Fruit fly (Drosophila melanogaster) whole organism, prepupa: ENCODE data around the gene CG14088.

Source experiments
- Blimp-1 ChIP-seq: fragments of 200-800 bp; sonication (Bioruptor generic); optimal IDR thresholded peaks from 3 replicates; lab custom pipeline; 2017; ENCODE audit warnings: missing biosample characterization, missing genetic modification characterization, mild to moderate bottlenecking, moderate library complexity, missing genetic modification reagents
- CG16779 ChIP-seq: fragments of 200-800 bp; sonication (Bioruptor generic); optimal IDR thresholded peaks from 3 replicates; lab custom pipeline; 2017; ENCODE audit warnings: missing biosample characterization, mild to moderate bottlenecking, missing genetic modification characterization
- CG3032 ChIP-seq: fragments of 200-800 bp; optimal IDR thresholded peaks from 2 replicates; lab custom pipeline; 2019; ENCODE audit warnings: missing biosample characterization, mild to moderate bottlenecking, missing genetic modification characterization, moderate library complexity
- CG6854 ChIP-seq: fragments of 200-800 bp; sonication (Bioruptor generic); optimal IDR thresholded peaks from 2 replicates; lab custom pipeline; 2017; ENCODE audit warnings: missing biosample characterization, mild to moderate bottlenecking, missing genetic modification characterization
- Eip75B ChIP-seq: fragments of 200-800 bp; sonication (Bioruptor generic); optimal IDR thresholded peaks from 3 replicates; lab custom pipeline; 2016; ENCODE audit warnings: missing biosample characterization, missing genetic modification characterization
- Ets96B ChIP-seq: fragments of 200-800 bp; optimal IDR thresholded peaks from 2 replicates; lab custom pipeline; 2019; ENCODE audit warnings: missing biosample characterization, mild to moderate bottlenecking, missing genetic modification characterization, moderate library complexity
- Gug ChIP-seq: fragments of 200-800 bp; sonication (Bioruptor generic); IDR thresholded peaks from 2 replicates; pipeline ENCODE4 v1.3.6; 2022; ENCODE audit warnings: missing biosample characterization, missing genetic modification characterization
- Hr4 ChIP-seq: fragments of 200-800 bp; sonication (Bioruptor generic); optimal IDR thresholded peaks from 3 replicates; lab custom pipeline; 2016; ENCODE audit warnings: missing biosample characterization, missing genetic modification characterization
- achi ChIP-seq: fragments of 200-800 bp; sonication (Bioruptor generic); optimal IDR thresholded peaks from 3 replicates; lab custom pipeline; 2016; ENCODE audit warnings: missing biosample characterization, missing genetic modification characterization
- acj6 ChIP-seq: fragments of 200-800 bp; sonication (Bioruptor generic); optimal IDR thresholded peaks from 3 replicates; lab custom pipeline; 2016; ENCODE audit warnings: missing biosample characterization, missing genetic modification characterization
- net ChIP-seq: fragments of 200-800 bp; sonication (Bioruptor generic); optimal IDR thresholded peaks from 3 replicates; lab custom pipeline; 2016; ENCODE audit warnings: missing biosample characterization, missing genetic modification characterization
- ss ChIP-seq, 2 experiments: fragments of 200-800 bp; sonication (Bioruptor generic); optimal IDR thresholded peaks; 2 replicates in 1 of 2; 3 replicates in 1 of 2; lab custom pipeline; 2017 to 2018; ENCODE audit warnings: mild to moderate bottlenecking in 2 of 2, missing biosample characterization in 2 of 2, missing genetic modification characterization in 2 of 2, moderate library complexity in 1 of 2
- topi ChIP-seq: fragments of 200-800 bp; sonication (Bioruptor generic); optimal IDR thresholded peaks from 3 replicates; lab custom pipeline; 2016; ENCODE audit warnings: missing biosample characterization, missing genetic modification characterization

DNA sequence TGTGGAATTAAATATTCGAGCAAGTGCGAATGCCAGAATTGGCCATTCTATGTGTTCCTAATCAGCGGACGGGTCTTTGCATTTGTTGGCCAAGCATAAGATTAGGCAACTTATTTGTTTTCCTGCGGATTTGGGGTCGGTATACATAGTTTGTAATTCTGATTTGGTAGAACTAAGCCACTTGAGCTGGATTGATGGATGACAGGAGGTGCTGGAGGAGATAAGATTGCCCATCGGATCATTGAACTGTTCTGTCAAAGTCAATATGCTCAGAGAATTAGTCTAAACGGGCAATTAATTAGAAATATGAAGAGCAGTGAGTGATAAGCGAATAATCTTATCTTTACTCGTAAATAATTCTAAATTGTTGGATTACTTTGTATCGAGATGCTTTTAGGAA lies 19.0 kb upstream of the CG14088 start:
- TF ChIP-seq CG16779 (tag; lab: Kevin White, UChicago): no peak
- no peak for TF ChIP-seq acj6
- TF ChIP-seq Gug (GFP tag; lab: Robert Waterston, UW): no peak
- no peak for TF ChIP-seq ss (GFP tag; optimal IDR thresholded peaks at IDR 0.05; lab: Kevin White, UChicago)
- no peak for TF ChIP-seq Ets96B (tag; lab: Kevin White, UChicago)
- no peak for TF ChIP-seq Eip75B (GFP tag; lab: Kevin White, UChicago)
- TF ChIP-seq Hr4 (GFP tag; lab: Kevin White, UChicago): no peak
- TF ChIP-seq achi: no peak
- TF ChIP-seq CG3032 (tag; lab: Kevin White, UChicago): no peak
- no peak for TF ChIP-seq topi (GFP tag; lab: Kevin White, UChicago)
- TF ChIP-seq Blimp-1 (GFP tag; lab: Kevin White, UChicago): no peak
- TF ChIP-seq CG6854 (GFP tag; lab: Kevin White, UChicago): no peak
- TF ChIP-seq net (GFP tag; lab: Kevin White, UChicago): no peak
